Fruit fly (Drosophila melanogaster) whole organism, embryonic: ENCODE results near the gene Lsm12a.

Experiments
- Awh ChIP-seq: fragments of 200-800 bp; sonication (Bioruptor generic); IDR thresholded peaks from 2 replicates; pipeline ENCODE4, ENCODE4 v1.3.6; 2022; ENCODE audit warnings: missing biosample characterization, missing genetic modification characterization
- Blimp-1 ChIP-seq: fragments of 200-800 bp; sonication (Bioruptor generic); optimal IDR thresholded peaks from 3 replicates; lab custom pipeline; 2018; ENCODE audit warnings: missing biosample characterization, missing genetic modification characterization, mild to moderate bottlenecking, moderate library complexity, missing genetic modification reagents
- CG10147 ChIP-seq: fragments of 200-800 bp; sonication (Bioruptor generic); optimal IDR thresholded peaks from 2 replicates; lab custom pipeline; 2019; ENCODE audit warnings: missing biosample characterization, mild to moderate bottlenecking, missing genetic modification characterization, moderate library complexity
- CG10209 ChIP-seq: fragments of 200-800 bp; sonication (Bioruptor generic); optimal IDR thresholded peaks from 3 replicates; lab custom pipeline; 2017; ENCODE audit warnings: missing biosample characterization, mild to moderate bottlenecking, missing genetic modification characterization, missing genetic modification reagents
- CG12236 ChIP-seq: fragments of 200-800 bp; sonication (Bioruptor generic); optimal IDR thresholded peaks from 2 replicates; lab custom pipeline; 2016; ENCODE audit warnings: missing biosample characterization, missing genetic modification characterization
- CG1233 ChIP-seq: fragments of 200-800 bp; sonication (Bioruptor generic); optimal IDR thresholded peaks from 4 replicates; lab custom pipeline; 2018; ENCODE audit warnings: missing biosample characterization, mild to moderate bottlenecking, missing genetic modification characterization
- CG12769 ChIP-seq: fragments of 200-800 bp; sonication (Bioruptor generic); optimal IDR thresholded peaks from 2 replicates; lab custom pipeline; 2019; ENCODE audit warnings: missing biosample characterization, mild to moderate bottlenecking, missing genetic modification characterization, moderate library complexity
- CG12942 ChIP-seq: fragments of 200-800 bp; sonication (Bioruptor generic); optimal IDR thresholded peaks from 3 replicates; lab custom pipeline; 2016; ENCODE audit warnings: missing biosample characterization, missing genetic modification characterization
- CG14441 ChIP-seq: fragments of 200-800 bp; sonication (Bioruptor generic); IDR thresholded peaks from 2 replicates; pipeline ENCODE4 v1.3.6; 2022; ENCODE audit warnings: missing biosample characterization, missing genetic modification characterization
- CG14667 ChIP-seq: fragments of 200-800 bp; sonication (Bioruptor generic); IDR thresholded peaks from 2 replicates; pipeline ENCODE4 v1.3.6; 2022; ENCODE audit warnings: missing biosample characterization, missing genetic modification characterization
- CG15479 ChIP-seq: fragments of 200-800 bp; sonication (Bioruptor generic); optimal IDR thresholded peaks from 3 replicates; lab custom pipeline; 2019; ENCODE audit warnings: missing biosample characterization, mild to moderate bottlenecking, missing genetic modification characterization, moderate library complexity
- CG15514 ChIP-seq: fragments of 200-800 bp; sonication (Bioruptor generic); optimal IDR thresholded peaks from 3 replicates; lab custom pipeline; 2017; ENCODE audit warnings: missing biosample characterization, missing genetic modification characterization, mild to moderate bottlenecking, moderate library complexity, missing genetic modification reagents
- CG15696 ChIP-seq: fragments of 200-800 bp; sonication (Bioruptor generic); optimal IDR thresholded peaks from 2 replicates; lab custom pipeline; 2019; ENCODE audit warnings: missing biosample characterization, mild to moderate bottlenecking, missing genetic modification characterization, moderate library complexity
- CG1602 ChIP-seq: fragments of 200-800 bp; sonication (Bioruptor generic); optimal IDR thresholded peaks from 3 replicates; lab custom pipeline; 2016; ENCODE audit warnings: missing biosample characterization, missing genetic modification characterization
- CG1832 ChIP-seq: fragments of 200-800 bp; sonication (Bioruptor generic); optimal IDR thresholded peaks from 2 replicates; lab custom pipeline; 2017; ENCODE audit warnings: missing biosample characterization, mild to moderate bottlenecking, missing genetic modification characterization, inconsistent platforms
- CG42726 ChIP-seq: fragments of 200-800 bp; sonication (Bioruptor generic); IDR thresholded peaks from 2 replicates; pipeline ENCODE4 v1.3.6; 2022; ENCODE audit warnings: missing biosample characterization, missing genetic modification characterization; ENCODE audit not compliant: partially characterized antibody
- CG6854 ChIP-seq: fragments of 200-800 bp; sonication (Bioruptor generic); optimal IDR thresholded peaks from 3 replicates; lab custom pipeline; 2017; ENCODE audit warnings: missing biosample characterization, mild to moderate bottlenecking, missing genetic modification characterization
- CG8924 ChIP-seq: fragments of 200-800 bp; optimal IDR thresholded peaks from 3 replicates; lab custom pipeline; 2019; ENCODE audit warnings: missing biosample characterization, mild to moderate bottlenecking, missing genetic modification characterization, moderate library complexity
- CG8944 ChIP-seq: fragments of 200-800 bp; sonication (Bioruptor generic); optimal IDR thresholded peaks from 3 replicates; lab custom pipeline; 2016; ENCODE audit warnings: missing biosample characterization, missing genetic modification characterization
- CrebB ChIP-seq: fragments of 200-800 bp; sonication (Bioruptor generic); optimal IDR thresholded peaks from 3 replicates; lab custom pipeline; 2018; ENCODE audit warnings: missing biosample characterization, mild to moderate bottlenecking, missing genetic modification characterization
- Dfd ChIP-seq, 2 experiments: fragments of >200 bp; optimal IDR thresholded peaks; 2 replicates each; lab custom pipeline; 2017; ENCODE audit warnings: missing biosample characterization in 2 of 2, missing genetic modification characterization in 2 of 2
- Fer2 ChIP-seq: fragments of 200-800 bp; sonication (Bioruptor generic); optimal IDR thresholded peaks from 2 replicates; lab custom pipeline; 2018; ENCODE audit warnings: missing biosample characterization, mild to moderate bottlenecking, missing genetic modification characterization, moderate library complexity
- PHDP ChIP-seq: fragments of 200-800 bp; sonication (Bioruptor generic); optimal IDR thresholded peaks from 3 replicates; lab custom pipeline; 2018; ENCODE audit warnings: missing biosample characterization, mild to moderate bottlenecking, missing genetic modification characterization, moderate library complexity
- Trl ChIP-seq, 3 experiments: fragments of >200 bp in 2 of 3; fragments of 200-800 bp in 1 of 3; sonication (Bioruptor generic) in 1 of 3; optimal IDR thresholded peaks; 2 replicates in 1 of 3; 3 replicates in 2 of 3; lab custom pipeline; 2016 to 2017; ENCODE audit warnings: missing biosample characterization in 1 of 3, missing genetic modification characterization in 1 of 3
- bsh ChIP-seq, 2 experiments: fragments of 200-800 bp; sonication (Bioruptor generic); optimal IDR thresholded peaks; 2 replicates each; lab custom pipeline; 2017 to 2018; ENCODE audit warnings: mild to moderate bottlenecking in 2 of 2, missing biosample characterization in 2 of 2, missing genetic modification characterization in 2 of 2, moderate library complexity in 1 of 2
- cato ChIP-seq: fragments of 200-800 bp; sonication (Bioruptor generic); optimal IDR thresholded peaks from 2 replicates; lab custom pipeline; 2016; ENCODE audit warnings: missing biosample characterization, missing genetic modification characterization, borderline replicate concordance
- fd102C ChIP-seq: fragments of 200-800 bp; sonication (Bioruptor generic); optimal IDR thresholded peaks from 2 replicates; lab custom pipeline; 2018; ENCODE audit warnings: missing biosample characterization, mild to moderate bottlenecking, missing genetic modification characterization, moderate library complexity
- ftz-f1 ChIP-seq: fragments of 200-800 bp; sonication (Bioruptor generic); optimal IDR thresholded peaks from 2 replicates; lab custom pipeline; 2016; ENCODE audit warnings: missing biosample characterization, missing genetic modification characterization
- grn ChIP-seq: fragments of 200-800 bp; sonication (Bioruptor generic); optimal IDR thresholded peaks from 3 replicates; lab custom pipeline; 2017; ENCODE audit warnings: missing biosample characterization, missing genetic modification characterization
- kni ChIP-seq: fragments of 200-800 bp; sonication (Bioruptor generic); optimal IDR thresholded peaks from 3 replicates; lab custom pipeline; 2017; ENCODE audit warnings: mild to moderate bottlenecking, missing biosample characterization, missing genetic modification reagents, missing genetic modification characterization
- luna ChIP-seq: fragments of 200-800 bp; sonication (Bioruptor generic); optimal IDR thresholded peaks from 2 replicates; lab custom pipeline; 2016; ENCODE audit warnings: missing biosample characterization, missing genetic modification characterization
- org-1 ChIP-seq: fragments of 200-800 bp; sonication (Bioruptor generic); optimal IDR thresholded peaks from 2 replicates; lab custom pipeline; 2017; ENCODE audit warnings: missing biosample characterization, missing genetic modification characterization
- sd ChIP-seq: fragments of 200-800 bp; sonication (Bioruptor generic); optimal IDR thresholded peaks from 3 replicates; lab custom pipeline; 2018; ENCODE audit warnings: missing biosample characterization, mild to moderate bottlenecking, missing genetic modification characterization, moderate library complexity
- sens ChIP-seq: fragments of 200-800 bp; sonication (Bioruptor generic); peaks from one replicate; lab custom pipeline; 2016; ENCODE audit warnings: missing biosample characterization, missing genetic modification characterization
- sima ChIP-seq: fragments of 200-800 bp; sonication (Bioruptor generic); optimal IDR thresholded peaks from 2 replicates; lab custom pipeline; 2016; ENCODE audit warnings: missing biosample characterization, missing genetic modification characterization
- sna ChIP-seq: fragments of 200-800 bp; sonication (Bioruptor generic); IDR thresholded peaks from 2 replicates; pipeline ENCODE4 v1.3.6; 2022; ENCODE audit warnings: missing biosample characterization, missing genetic modification characterization; ENCODE audit not compliant: partially characterized antibody
- sob ChIP-seq: fragments of 200-800 bp; sonication (Bioruptor generic); IDR thresholded peaks from 2 replicates; pipeline ENCODE4 v1.3.6; 2022; ENCODE audit warnings: missing biosample characterization, missing genetic modification characterization
- ssp ChIP-seq: fragments of 200-800 bp; sonication (Bioruptor generic); IDR thresholded peaks from 2 replicates; pipeline ENCODE4 v1.3.6; 2022; ENCODE audit warnings: missing biosample characterization, missing genetic modification characterization
- sug ChIP-seq: fragments of 200-800 bp; optimal IDR thresholded peaks from 2 replicates; lab custom pipeline; 2019; ENCODE audit warnings: missing biosample characterization, mild to moderate bottlenecking, missing genetic modification characterization, moderate library complexity
- yki ChIP-seq: fragments of >200 bp; optimal IDR thresholded peaks from 3 replicates; lab custom pipeline; 2018

Gene Lsm12a

DNA sequence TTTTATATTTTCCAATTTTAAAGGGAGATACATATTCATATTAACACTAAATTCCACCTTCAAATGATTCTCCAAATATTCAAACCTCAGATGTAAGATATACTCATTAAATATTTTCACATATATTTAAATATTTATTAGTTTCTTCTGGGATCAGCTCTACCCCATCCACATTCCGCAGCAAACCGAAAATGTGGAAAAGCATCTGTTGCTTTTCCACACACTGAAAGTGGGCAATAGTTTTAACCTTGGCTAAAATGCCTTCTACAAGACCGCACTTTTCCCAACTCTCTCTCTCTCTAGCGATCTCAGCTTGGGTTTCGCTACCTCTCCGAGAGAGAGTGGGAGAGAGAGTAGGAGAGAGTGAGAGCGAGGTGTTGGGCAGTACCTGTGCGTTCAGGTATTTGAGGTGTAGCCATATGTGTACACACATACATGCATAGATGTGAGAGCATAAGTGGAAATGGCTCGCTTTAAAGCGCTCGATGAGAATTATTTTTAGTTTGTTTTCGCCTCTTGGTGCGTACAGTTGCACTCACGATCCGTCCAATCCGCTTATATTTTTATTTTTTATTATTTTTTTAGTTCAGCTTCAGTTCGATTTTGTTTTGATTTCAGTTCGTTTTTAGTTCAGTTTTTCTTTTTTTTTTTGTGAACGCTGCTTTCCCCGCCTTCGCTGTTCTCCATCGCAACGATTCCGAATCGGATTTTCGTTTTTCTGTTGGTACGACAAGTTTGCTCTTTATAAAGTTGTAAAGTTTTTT, 11.6 kb upstream of the Lsm12a start, which contains the start of gene CG1806 (continued):
- TF ChIP-seq CG15514 (GFP tag; lab: Kevin White, UChicago) (no peak), CG8944 (GFP tag; lab: Kevin White, UChicago) (no peak), ssp (GFP tag; lab: Robert Waterston, UW) (no peak), sob (peak; percentile 19; the same call in 1 of the 2 replicates), CG10147 (no peak), sima (GFP tag; lab: Kevin White, UChicago) (no peak), CG1233 (GFP tag; lab: Kevin White, UChicago) (no peak)

DNA sequence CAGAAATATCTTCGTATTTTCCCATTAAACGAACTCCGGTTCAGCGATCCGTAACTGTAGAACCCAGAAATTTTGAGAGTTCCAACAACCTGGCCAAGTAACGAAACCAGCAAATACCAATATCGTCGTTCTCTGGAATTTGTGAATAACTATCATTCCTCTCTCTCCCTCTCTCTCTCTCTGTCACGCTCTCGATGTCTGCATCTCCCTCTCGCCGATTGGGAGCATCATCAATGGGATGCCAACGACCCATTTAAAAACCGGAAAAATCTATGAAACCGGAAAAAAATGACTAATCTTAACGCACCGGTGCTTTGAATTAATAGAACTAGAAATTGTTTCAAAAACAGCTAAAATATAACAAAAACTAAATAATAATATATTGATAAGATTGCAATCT, 10.8 kb upstream of the Lsm12a start:
- TF ChIP-seq fd102C (GFP tag; lab: Kevin White, UChicago) (no peak), sug (tag; lab: Kevin White, UChicago) (no peak), CG14441 (GFP tag; lab: Robert Waterston, UW) (no peak), bsh (GFP tag; optimal IDR thresholded peaks at IDR 0.05; lab: Kevin White, UChicago) (no peak), Dfd (GFP tag; optimal IDR thresholded peaks at IDR 0.05; lab: Kevin White, UChicago) (no peak), Trl (optimal IDR thresholded peaks at IDR 0.05; lab: Kevin White, UChicago) (peak; percentile 71 to 77), Trl (GFP tag; optimal IDR thresholded peaks at IDR 0.05; lab: Kevin White, UChicago) (no peak), kni (GFP tag; lab: Kevin White, UChicago) (no peak), yki (lab: Kevin White, UChicago) (peak; percentile 44), CG8924 (tag; lab: Kevin White, UChicago) (no peak), CG12942 (GFP tag; lab: Kevin White, UChicago) (no peak), CG1832 (GFP tag; lab: Kevin White, UChicago) (peak; percentile 60), CG15696 (tag; lab: Kevin White, UChicago) (no peak), CG15479 (no peak), PHDP (tag; lab: Kevin White, UChicago) (no peak), cato (GFP tag; lab: Kevin White, UChicago) (no peak), CrebB (tag; lab: Kevin White, UChicago) (no peak), org-1 (GFP tag; lab: Kevin White, UChicago) (no peak), sd (tag; lab: Kevin White, UChicago) (peak; percentile 92), CG6854 (GFP tag; lab: Kevin White, UChicago) (no peak), Fer2 (tag; lab: Kevin White, UChicago) (no peak), Awh (no peak), CG1602 (GFP tag; lab: Kevin White, UChicago) (no peak), sna (GFP tag; lab: Robert Waterston, UW) (no peak), Blimp-1 (GFP tag; lab: Kevin White, UChicago) (no peak), CG12769 (peak; percentile 77), sens (GFP tag; lab: Kevin White, UChicago) (peak; percentile 28), CG42726 (GFP tag; lab: Robert Waterston, UW) (no peak), luna (no peak), CG12236 (GFP tag; lab: Kevin White, UChicago) (no peak), CG10209 (GFP tag; lab: Kevin White, UChicago) (no peak), ftz-f1 (GFP tag; lab: Kevin White, UChicago) (no peak), CG14667 (no peak), grn (GFP tag; lab: Kevin White, UChicago) (peak; percentile 15)
